Worm (Caenorhabditis elegans): ENCODE measurements around the gene R10D12.10.

The R10D12.10 gene

DNA sequence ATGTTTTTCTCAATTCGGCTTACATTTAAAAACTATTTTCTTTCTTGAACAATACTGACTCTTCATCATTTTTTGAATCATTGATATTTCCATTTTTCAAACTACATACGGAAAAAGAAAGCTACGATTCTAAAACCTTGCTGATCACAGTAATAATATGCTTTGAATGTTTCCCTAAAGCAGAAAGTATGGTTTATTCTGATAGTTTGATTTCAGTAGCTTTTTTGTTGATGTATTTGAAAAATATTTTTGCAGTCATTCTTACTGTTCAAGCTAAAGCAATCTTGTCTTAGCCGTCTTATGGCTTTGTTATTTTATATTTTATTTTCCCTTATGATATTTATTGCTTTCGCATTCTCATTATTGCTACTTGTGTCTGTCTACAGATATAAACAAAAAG, 28.6 kb downstream of the R10D12.10 start, which contains the start of gene srxa-13:
srxa-13 (plus strand) TSS at position 301 of the 400 bp plus-strand sequence.
- TF ChIP-seq lin-39 (tag; optimal IDR thresholded peaks at IDR 0.05), result no peak
- TF ChIP-seq mdl-1 (tag; optimal IDR thresholded peaks at IDR 0.05), result no peak
- TF ChIP-seq egl-27 (tag; optimal IDR thresholded peaks at IDR 0.05), result no peak
- no peak for TF ChIP-seq aly-2 (tag; optimal IDR thresholded peaks at IDR 0.05)
- no peak for TF ChIP-seq ama-1 (optimal IDR thresholded peaks at IDR 0.05)
- TF ChIP-seq nhr-25 (tag; optimal IDR thresholded peaks at IDR 0.05), result no peak

DNA sequence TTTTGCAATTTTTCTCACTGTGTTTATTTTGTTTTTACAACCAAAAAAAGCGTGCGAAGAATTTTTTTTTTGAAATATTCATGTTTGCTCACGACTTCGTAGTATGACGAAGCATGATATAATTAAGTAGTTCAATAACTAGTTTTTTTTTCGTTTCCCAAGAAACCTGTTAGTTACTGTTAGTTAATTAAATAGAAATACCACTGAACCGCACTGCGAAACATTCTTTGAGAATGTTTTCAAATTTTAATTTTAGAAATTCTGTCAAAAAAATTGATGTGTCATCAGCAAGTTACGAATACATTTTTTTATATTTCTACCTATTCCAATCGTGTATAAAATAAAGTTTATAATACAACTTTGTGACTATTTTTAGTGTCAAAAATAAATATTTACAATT, 31.7 kb downstream of the R10D12.10 start, which contains the start of gene srxa-12:
srxa-12 (plus strand) TSS at position 301 of the 400 bp plus-strand sequence.
- TF ChIP-seq nhr-25 (tag; optimal IDR thresholded peaks at IDR 0.05) (no peak), nfya-1 (tag; optimal IDR thresholded peaks at IDR 0.05; ENCODE audit: insufficient read depth) (no peak), nhr-237 (tag; optimal IDR thresholded peaks at IDR 0.05) (no peak)

DNA sequence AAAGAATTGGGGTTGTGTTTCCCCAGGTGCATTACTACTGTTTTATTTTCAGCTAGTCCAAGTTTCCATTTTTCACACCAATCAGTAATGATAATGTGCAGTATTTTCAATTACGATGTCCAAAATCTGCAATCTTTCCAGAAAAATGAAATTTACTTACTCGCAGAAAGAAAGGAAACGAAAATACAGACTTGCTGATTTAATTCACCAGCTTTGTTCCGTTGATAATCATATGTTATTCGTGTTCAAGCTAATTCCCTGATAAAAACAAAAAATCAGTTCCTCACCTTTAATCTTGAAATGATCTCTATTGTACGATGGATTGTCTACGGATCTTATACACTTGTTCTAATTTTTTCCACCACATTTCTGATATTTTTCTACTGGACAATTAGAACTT, 34.3 kb downstream of the R10D12.10 start, which contains the start of gene srxa-11:
srxa-11 (plus strand) TSS at position 301 of the 400 bp plus-strand sequence.
- TF ChIP-seq elt-1 (tag; optimal IDR thresholded peaks at IDR 0.05) (no peak), ztf-11 (tag; optimal IDR thresholded peaks at IDR 0.05) (no peak), zag-1 (tag; optimal IDR thresholded peaks at IDR 0.05) (no peak), ceh-16 (tag; optimal IDR thresholded peaks at IDR 0.05) (no peak), fos-1 (tag; optimal IDR thresholded peaks at IDR 0.05) (no peak), daf-12 (tag; optimal IDR thresholded peaks at IDR 0.05) (no peak), sea-2 (GFP tag; optimal IDR thresholded peaks at IDR 0.05) (no peak), unc-62 (GFP tag; optimal IDR thresholded peaks at IDR 0.05) (no peak), ZK546.5 (tag; optimal IDR thresholded peaks at IDR 0.05) (no peak), pqm-1 (tag; optimal IDR thresholded peaks at IDR 0.05) (no peak), nfya-1 (tag; optimal IDR thresholded peaks at IDR 0.05; ENCODE audit: insufficient read depth) (no peak), fkh-10 (GFP tag; optimal IDR thresholded peaks at IDR 0.05) (no peak), fkh-2 (tag; optimal IDR thresholded peaks at IDR 0.05) (no peak), nhr-11 (tag; optimal IDR thresholded peaks at IDR 0.05) (no peak), nhr-237 (tag; optimal IDR thresholded peaks at IDR 0.05) (no peak)

DNA sequence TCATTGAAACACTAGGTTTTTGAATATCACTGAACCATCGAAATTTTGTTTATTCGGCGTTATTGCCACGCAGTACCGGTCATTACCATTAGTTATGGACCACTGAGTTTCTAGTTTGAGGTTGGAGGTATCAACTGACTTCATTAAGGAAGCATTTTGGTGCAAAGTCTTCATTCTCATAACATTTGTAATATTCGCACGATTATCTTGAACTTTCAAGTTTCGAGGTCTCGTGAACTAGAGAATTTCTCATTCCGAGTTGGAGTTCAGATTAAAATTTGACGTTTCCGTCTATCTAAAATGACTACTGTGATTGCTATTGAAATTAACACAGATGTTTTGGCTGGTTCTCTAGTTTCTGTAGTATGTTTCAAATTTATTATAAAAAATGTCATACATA, 37.4 kb downstream of the R10D12.10 start, which contains the start of gene srx-42:
srx-42 (plus strand) TSS at position 301 of the 400 bp plus-strand sequence.
- TF ChIP-seq mml-1 (tag; optimal IDR thresholded peaks at IDR 0.05) (no peak), nhr-28 (tag; optimal IDR thresholded peaks at IDR 0.05) (no peak), zag-1 (tag; optimal IDR thresholded peaks at IDR 0.05) (no peak), jun-1 (tag; optimal IDR thresholded peaks at IDR 0.05) (no peak), nhr-12 (tag; optimal IDR thresholded peaks at IDR 0.05) (no peak)

DNA sequence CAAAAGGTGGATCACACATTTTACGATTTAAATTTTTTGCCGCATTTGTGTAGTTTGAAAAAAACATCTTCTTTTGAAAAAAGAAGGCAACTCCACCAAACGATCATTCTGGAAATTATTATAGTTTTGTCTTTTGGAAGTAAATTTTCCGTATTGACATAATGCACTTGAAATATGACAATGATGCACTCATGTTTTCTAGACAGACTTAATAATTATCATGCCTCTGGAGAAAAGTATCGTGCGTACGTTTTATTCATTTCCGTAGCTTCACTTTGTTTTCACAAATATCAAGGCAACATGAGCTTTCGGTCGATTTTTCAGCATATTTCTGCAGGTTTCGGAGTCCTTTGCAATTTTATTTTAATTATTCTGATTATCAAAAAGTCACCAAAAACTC, 39.8 kb downstream of the R10D12.10 start, which contains the start of gene str-250:
str-250 (plus strand) TSS at position 301 of the 400 bp plus-strand sequence.
- TF ChIP-seq egl-5 (tag; optimal IDR thresholded peaks at IDR 0.05) (no peak), nhr-25 (tag; optimal IDR thresholded peaks at IDR 0.05) (no peak), nfya-1 (tag; optimal IDR thresholded peaks at IDR 0.05; ENCODE audit: insufficient read depth) (no peak)

DNA sequence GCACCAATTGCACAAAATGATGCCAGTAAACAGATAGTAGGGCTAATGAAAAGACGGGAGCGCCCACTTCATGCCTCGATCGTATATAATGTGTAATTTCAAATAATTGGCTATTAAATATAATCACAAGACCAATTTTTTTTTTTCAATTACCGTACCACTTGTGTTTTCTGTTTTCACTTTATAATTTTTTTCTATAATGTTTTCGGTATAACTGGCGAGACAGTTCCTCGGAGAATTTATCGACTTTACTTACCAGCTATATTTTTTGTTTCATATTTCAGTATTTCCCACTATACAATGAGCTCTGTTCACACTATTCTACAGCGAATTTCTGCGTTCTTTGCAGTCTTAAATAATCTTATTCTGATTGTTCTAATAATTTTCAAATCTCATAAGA, 42.0 kb downstream of the R10D12.10 start, which contains the start of gene str-252:
str-252 (plus strand) TSS at position 301 of the 400 bp plus-strand sequence.
- TF ChIP-seq lin-15B (tag; optimal IDR thresholded peaks at IDR 0.05) (no peak), aly-2 (tag; optimal IDR thresholded peaks at IDR 0.05) (no peak), nfya-1 (tag; optimal IDR thresholded peaks at IDR 0.05; ENCODE audit: insufficient read depth) (no peak), unc-39 (tag; optimal IDR thresholded peaks at IDR 0.05) (no peak)

DNA sequence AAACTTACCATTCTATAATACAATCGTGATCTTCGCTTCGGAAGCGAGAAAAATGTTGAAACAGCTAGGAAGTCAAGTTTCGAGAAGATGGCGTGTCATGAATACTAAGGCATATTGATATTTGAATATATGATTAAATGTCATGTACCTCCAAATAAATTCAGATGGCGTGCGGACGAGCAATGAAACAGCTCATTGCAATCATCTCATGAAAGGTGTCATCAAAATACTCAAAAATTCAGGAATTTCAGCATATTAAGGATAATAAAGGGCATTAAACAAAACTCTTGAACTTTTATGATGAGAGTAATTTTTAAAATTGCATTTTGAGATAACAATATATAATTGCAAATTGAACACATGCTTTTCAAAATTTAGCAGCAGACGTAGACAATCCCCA, 42.8 kb downstream of the R10D12.10 start, which contains the start of gene gcy-32:
gcy-32 (minus strand) TSS at position 101 of the 400 bp plus-strand sequence.
- no peak for TF ChIP-seq aly-2 (tag; optimal IDR thresholded peaks at IDR 0.05)
- TF ChIP-seq elt-1 (tag; optimal IDR thresholded peaks at IDR 0.05), result no peak
- TF ChIP-seq daf-12 (tag; optimal IDR thresholded peaks at IDR 0.05), result no peak
- TF ChIP-seq snpc-4 (tag; optimal IDR thresholded peaks at IDR 0.05), result no peak
